Fruit fly (Drosophila melanogaster): ENCODE measurements around the gene CG8188.

CG8188 gene

DNA sequence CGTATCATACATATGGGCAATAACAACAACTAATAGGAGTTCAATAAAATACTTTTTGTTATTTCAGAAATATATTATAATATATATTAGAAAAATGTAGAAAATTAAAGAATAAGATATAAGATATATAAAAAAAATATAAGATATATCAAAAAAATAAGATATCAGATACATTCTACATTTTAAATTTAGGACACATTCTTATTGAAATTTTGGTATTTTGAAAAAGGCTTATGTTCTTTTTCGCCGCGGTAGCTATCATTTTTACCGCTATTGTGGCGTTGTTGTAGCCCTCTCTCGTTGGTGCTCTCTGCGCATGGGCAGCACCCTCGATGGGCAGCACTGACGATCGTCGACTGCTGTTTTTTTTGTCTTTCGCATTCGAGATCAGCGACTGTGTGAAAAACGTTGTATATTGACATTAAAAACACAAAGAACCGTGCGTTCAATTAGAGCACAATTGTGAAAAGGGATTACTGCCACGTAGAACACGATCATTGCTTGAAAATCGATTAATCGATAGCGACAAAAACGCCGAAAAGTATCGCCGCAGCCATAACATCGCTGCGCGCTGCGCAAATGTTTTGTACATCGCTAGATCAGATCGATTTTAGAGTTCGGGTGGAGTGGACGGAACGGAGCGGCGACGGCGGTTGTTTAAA lies 35.1 kb upstream of the CG8188 start (continued):
- TF ChIP-seq CG7928 (GFP tag; optimal IDR thresholded peaks at IDR 0.05) (no peak), pfk (GFP tag; optimal IDR thresholded peaks at IDR 0.05) (peak; percentile 40), CG18262 (tag; optimal IDR thresholded peaks at IDR 0.05) (peak; percentile 78), aop (GFP tag; IDR thresholded peaks at IDR 0.05) (0 out of 2 replicates have a peak, but pooled peaks have one; percentile 14), CG9817 (tag; optimal IDR thresholded peaks at IDR 0.05) (no peak), ci (GFP tag; IDR thresholded peaks at IDR 0.05) (peak; percentile 63; the same call in 1 of the 3 replicates), CG10274 (GFP tag; optimal IDR thresholded peaks at IDR 0.05) (no peak), dm (GFP tag; optimal IDR thresholded peaks at IDR 0.05) (peak; percentile 51), fd64A (GFP tag; optimal IDR thresholded peaks at IDR 0.05) (no peak), phol (tag; optimal IDR thresholded peaks at IDR 0.05) (peak; percentile 50), CG7963 (GFP tag; IDR thresholded peaks at IDR 0.05; ENCODE audit: partially characterized antibody) (peak; percentile 86), CG4328 (GFP tag; optimal IDR thresholded peaks at IDR 0.05) (no peak), CG8388 (GFP tag; optimal IDR thresholded peaks at IDR 0.05) (peak; percentile 60), shn (GFP tag; optimal IDR thresholded peaks at IDR 0.05) (no peak), CG9932 (GFP tag; IDR thresholded peaks at IDR 0.05) (peak; percentile 52; the same call in 1 of the 2 replicates), klu (GFP tag; IDR thresholded peaks at IDR 0.05) (no peak), crol (GFP tag; IDR thresholded peaks at IDR 0.05) (no peak), wdn (GFP tag; IDR thresholded peaks at IDR 0.05) (no peak), Gug (GFP tag; IDR thresholded peaks at IDR 0.05) (peak; percentile 51; the same call in 1 of the 4 replicates), tna (GFP tag; IDR thresholded peaks at IDR 0.05; ENCODE audit: partially characterized antibody) (peak; percentile 93), CG1603 (tag; optimal IDR thresholded peaks at IDR 0.05) (peak; percentile 61), ap (GFP tag; IDR thresholded peaks at IDR 0.05) (0 out of 2 replicates have a peak, but pooled peaks have one; percentile 19), croc (GFP tag; conservative IDR thresholded peaks at IDR 0.05) (no peak), ftz-f1 (GFP tag; optimal IDR thresholded peaks at IDR 0.05) (no peak), CG12299 (tag; optimal IDR thresholded peaks at IDR 0.05) (peak; percentile 7), slou (GFP tag; optimal IDR thresholded peaks at IDR 0.05) (no peak), pros (GFP tag; optimal IDR thresholded peaks at IDR 0.05) (no peak), CG34422 (GFP tag; IDR thresholded peaks at IDR 0.05) (peak; percentile 66), Dbx (GFP tag; IDR thresholded peaks at IDR 0.05) (0 out of 3 replicates have a peak, but pooled peaks have one; percentile 35), Deaf1 (tag; optimal IDR thresholded peaks at IDR 0.05) (peak; percentile 48), Hmx (GFP tag; optimal IDR thresholded peaks at IDR 0.05) (no peak), sug (tag; optimal IDR thresholded peaks at IDR 0.05) (peak; percentile 22), CG6791 (GFP tag; IDR thresholded peaks at IDR 0.05; ENCODE audit: partially characterized antibody) (peak; percentile 95), Nf-YC (tag; optimal IDR thresholded peaks at IDR 0.05) (peak; percentile 11), Mrtf (GFP tag; IDR thresholded peaks at IDR 0.05) (peak; percentile 51; the same call in 1 of the 3 replicates), Sry-β (GFP tag; optimal IDR thresholded peaks at IDR 0.05) (no peak), Mad (GFP tag; optimal IDR thresholded peaks at IDR 0.05) (peak; percentile 19), CG12104 (GFP tag; optimal IDR thresholded peaks at IDR 0.05) (peak; percentile 52), CG3847 (GFP tag; IDR thresholded peaks at IDR 0.05) (peak; percentile 41; the same call in 1 of the 2 replicates), Dfd (GFP tag; optimal IDR thresholded peaks at IDR 0.05) (no peak), CG9876 (GFP tag; optimal IDR thresholded peaks at IDR 0.05) (no peak), CG31441 (GFP tag; IDR thresholded peaks at IDR 0.05) (peak; percentile 75), CG42726 (GFP tag; IDR thresholded peaks at IDR 0.05; ENCODE audit: partially characterized antibody) (peak; percentile 93), wor (GFP tag; IDR thresholded peaks at IDR 0.05) (no peak), Nf-YA (GFP tag; IDR thresholded peaks at IDR 0.05) (no peak), CG7556 (GFP tag; optimal IDR thresholded peaks at IDR 0.05) (peak; percentile 72), CG1647 (GFP tag; optimal IDR thresholded peaks at IDR 0.05) (no peak), pnt (GFP tag; optimal IDR thresholded peaks at IDR 0.05) (no peak), ase (GFP tag; IDR thresholded peaks at IDR 0.05) (peak; percentile 25; the same call in 1 of the 3 replicates), CG12391 (tag; optimal IDR thresholded peaks at IDR 0.05) (peak; percentile 75)
